ENCODE assay signal across 4 fruit fly cellular contexts in the genomic region with DNA sequence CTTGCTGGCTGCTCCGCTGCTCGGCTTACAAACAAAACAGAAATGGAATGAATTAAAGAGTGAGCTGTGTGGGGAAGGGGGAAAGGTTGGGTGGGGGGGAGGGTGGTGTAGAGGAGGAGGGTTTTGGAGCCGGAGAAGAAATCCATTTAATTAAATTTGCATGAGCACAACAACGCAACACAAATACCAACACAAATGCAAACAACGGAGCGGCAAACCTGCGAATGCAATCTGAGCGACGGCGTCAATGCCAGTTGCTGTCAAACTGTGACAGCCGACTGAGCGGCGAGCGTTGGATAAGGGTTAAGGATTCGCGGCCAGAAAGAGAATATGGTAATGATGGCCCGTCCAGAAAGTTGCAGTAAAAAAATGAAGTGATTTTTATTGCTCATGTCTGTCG.
A peak's percentile ranks its signal among the peaks of the same experiment; 100 is the strongest.
TF ChIP-seq lines count a peak whose summit lies in the region.

No protein-coding gene starts in this region.

- no peak for TF ChIP-seq CTCF in whole organism, embryonic (GFP tag; optimal IDR thresholded peaks at IDR 0.05; lab: Kevin White, UChicago)

TF ChIP-seq in whole organism, embryonic, 481 proteins besides CTCF, POLR2A, EP300 and RAD21:
- TF ChIP-seq Stat92E (GFP tag; optimal IDR thresholded peaks at IDR 0.05; lab: Kevin White, UChicago), result no peak
- no peak for TF ChIP-seq Rfx (GFP tag; IDR thresholded peaks at IDR 0.05; lab: Robert Waterston, UW)
- TF ChIP-seq stc (GFP tag; IDR thresholded peaks at IDR 0.05; lab: Robert Waterston, UW), result no peak
- 0 out of 2 replicates have a peak, but pooled peaks have one; percentile 8 for TF ChIP-seq Drgx (GFP tag; IDR thresholded peaks at IDR 0.05; lab: Robert Waterston, UW)
- TF ChIP-seq CG11093 (GFP tag; IDR thresholded peaks at IDR 0.05; lab: Robert Waterston, UW), result no peak
- TF ChIP-seq nau (GFP tag; optimal IDR thresholded peaks at IDR 0.05; lab: Kevin White, UChicago), result no peak
- peak; percentile 88 for TF ChIP-seq CG6654 (GFP tag; optimal IDR thresholded peaks at IDR 0.05; lab: Kevin White, UChicago)
- no peak for TF ChIP-seq oc (tag; optimal IDR thresholded peaks at IDR 0.05; lab: Kevin White, UChicago)
- no peak for TF ChIP-seq mam (GFP tag; optimal IDR thresholded peaks at IDR 0.05; lab: Kevin White, UChicago)
- TF ChIP-seq aop (GFP tag; IDR thresholded peaks at IDR 0.05; lab: Robert Waterston, UW), result no peak
- no peak for TF ChIP-seq tna (GFP tag; IDR thresholded peaks at IDR 0.05; lab: Robert Waterston, UW; ENCODE audit: partially characterized antibody)
- no peak for TF ChIP-seq Neu2 (GFP tag; optimal IDR thresholded peaks at IDR 0.05; lab: Kevin White, UChicago; ENCODE audit: borderline replicate concordance)
- no peak for TF ChIP-seq chif (GFP tag; optimal IDR thresholded peaks at IDR 0.05; lab: Kevin White, UChicago)
- TF ChIP-seq CG15011 (GFP tag; optimal IDR thresholded peaks at IDR 0.05; lab: Kevin White, UChicago), result no peak
- peak; percentile 53 for TF ChIP-seq vvl (GFP tag; IDR thresholded peaks at IDR 0.05; lab: Robert Waterston, UW)
- peak; percentile 35; the same call in 1 of the 2 replicates for TF ChIP-seq crol (GFP tag; IDR thresholded peaks at IDR 0.05; lab: Robert Waterston, UW)
- TF ChIP-seq CG3065 (GFP tag; optimal IDR thresholded peaks at IDR 0.05; lab: Kevin White, UChicago), result no peak

TF ChIP-seq in whole organism, prepupa, 60 proteins besides CTCF, POLR2A, EP300 and RAD21:
- TF ChIP-seq ss (GFP tag; optimal IDR thresholded peaks at IDR 0.05; lab: Kevin White, UChicago), result peak in 1 of 2 experiments; percentile 5
- peak; percentile 29 for TF ChIP-seq CG1621 (tag; optimal IDR thresholded peaks at IDR 0.05; lab: Kevin White, UChicago)
- peak; percentile 22 for TF ChIP-seq dsx (GFP tag; optimal IDR thresholded peaks at IDR 0.05; lab: Kevin White, UChicago; ENCODE audit: poor library complexity, severe bottlenecking)
- TF ChIP-seq CG6163 (GFP tag; IDR thresholded peaks at IDR 0.05; lab: Robert Waterston, UW), result 0 out of 3 replicates have a peak, but pooled peaks have one; percentile 38
- no peak for TF ChIP-seq CG16779 (tag; optimal IDR thresholded peaks at IDR 0.05; lab: Kevin White, UChicago)
- TF ChIP-seq CG6792 (GFP tag; optimal IDR thresholded peaks at IDR 0.05; lab: Kevin White, UChicago), result no peak
- TF ChIP-seq CG10631 (GFP tag; optimal IDR thresholded peaks at IDR 0.05; lab: Kevin White, UChicago), result no peak

TF ChIP-seq in whole organism, pupa, 21 proteins besides CTCF, POLR2A, EP300 and RAD21:
- TF ChIP-seq CG13204 (GFP tag; optimal IDR thresholded peaks at IDR 0.05; lab: Kevin White, UChicago), result peak; percentile 65
- peak; percentile 46 for TF ChIP-seq EcR (GFP tag; optimal IDR thresholded peaks at IDR 0.05; lab: Kevin White, UChicago)
- no peak for TF ChIP-seq CG10348 (GFP tag; IDR thresholded peaks at IDR 0.05; lab: Robert Waterston, UW)

TF ChIP-seq in whole organism, wandering third instar larva, 38 proteins besides CTCF, POLR2A, EP300 and RAD21:
- TF ChIP-seq psq (GFP tag; optimal IDR thresholded peaks at IDR 0.05; lab: Kevin White, UChicago) (no peak), Dfd (GFP tag; optimal IDR thresholded peaks at IDR 0.05; lab: Kevin White, UChicago) (peak; percentile 38), fru (GFP tag; optimal IDR thresholded peaks at IDR 0.05; lab: Kevin White, UChicago) (no peak), br (GFP tag; optimal IDR thresholded peaks at IDR 0.05; lab: Kevin White, UChicago) (no peak), Abd-B (GFP tag; optimal IDR thresholded peaks at IDR 0.05; lab: Kevin White, UChicago) (no peak), HLH106 (tag; optimal IDR thresholded peaks at IDR 0.05; lab: Kevin White, UChicago) (no peak), sv (GFP tag; optimal IDR thresholded peaks at IDR 0.05; lab: Kevin White, UChicago) (no peak), pan (optimal IDR thresholded peaks at IDR 0.05; lab: Kevin White, UChicago) (no peak)
